Fruit fly (Drosophila melanogaster) whole organism, embryonic: ENCODE results near the gene MED27.

Experiments used
- Bgb ChIP-seq: fragments of 200-800 bp; sonication (Bioruptor generic); IDR thresholded peaks from 2 replicates; pipeline ENCODE4 v1.3.6; 2022; ENCODE audit warnings: missing biosample characterization, missing genetic modification characterization; ENCODE audit not compliant: partially characterized antibody
- CG10274 ChIP-seq: fragments of 200-800 bp; sonication (Bioruptor generic); optimal IDR thresholded peaks from 3 replicates; lab custom pipeline; 2017; ENCODE audit warnings: missing biosample characterization, mild to moderate bottlenecking, missing genetic modification characterization
- CG10959 ChIP-seq: fragments of 200-800 bp; sonication (Bioruptor generic); IDR thresholded peaks from 2 replicates; pipeline ENCODE4 v1.3.6; 2022; ENCODE audit warnings: missing biosample characterization, missing genetic modification characterization
- CG11093 ChIP-seq: fragments of 200-800 bp; sonication (Bioruptor generic); IDR thresholded peaks from 3 replicates; pipeline ENCODE4 v1.3.6; 2022; ENCODE audit warnings: missing biosample characterization, missing genetic modification characterization
- CG12659 ChIP-seq: fragments of 200-800 bp; sonication (Bioruptor generic); optimal IDR thresholded peaks from 3 replicates; lab custom pipeline; 2017; ENCODE audit warnings: mild to moderate bottlenecking, missing biosample characterization, missing genetic modification reagents, missing genetic modification characterization
- CG14965 ChIP-seq: fragments of 200-800 bp; sonication (Bioruptor generic); optimal IDR thresholded peaks from 2 replicates; lab custom pipeline; 2016; ENCODE audit warnings: missing biosample characterization, missing genetic modification characterization, borderline replicate concordance
- CG16815 ChIP-seq: fragments of 200-800 bp; sonication (Bioruptor generic); optimal IDR thresholded peaks from 3 replicates; lab custom pipeline; 2017; ENCODE audit warnings: missing biosample characterization, mild to moderate bottlenecking, missing genetic modification characterization
- CG18011 ChIP-seq: fragments of 200-800 bp; sonication (Bioruptor generic); optimal IDR thresholded peaks from 2 replicates; lab custom pipeline; 2017; ENCODE audit warnings: missing biosample characterization, missing genetic modification characterization, mild to moderate bottlenecking, moderate library complexity, missing genotype
- CG2116 ChIP-seq: fragments of 200-800 bp; sonication (Bioruptor generic); optimal IDR thresholded peaks from 3 replicates; lab custom pipeline; 2018; ENCODE audit warnings: missing biosample characterization, mild to moderate bottlenecking, missing genetic modification characterization
- CG2712 ChIP-seq: fragments of 200-800 bp; optimal IDR thresholded peaks from 3 replicates; lab custom pipeline; 2019; ENCODE audit warnings: missing biosample characterization, mild to moderate bottlenecking, missing genetic modification characterization, moderate library complexity
- CG30020 ChIP-seq: fragments of 200-800 bp; optimal IDR thresholded peaks from 2 replicates; lab custom pipeline; 2019; ENCODE audit warnings: missing biosample characterization, mild to moderate bottlenecking, missing genetic modification characterization, moderate library complexity
- CG34376 ChIP-seq: fragments of 200-800 bp; sonication (Bioruptor generic); optimal IDR thresholded peaks from 2 replicates; lab custom pipeline; 2018; ENCODE audit warnings: missing biosample characterization, mild to moderate bottlenecking, missing genetic modification characterization
- CG3995 ChIP-seq: fragments of 200-800 bp; sonication (Bioruptor generic); optimal IDR thresholded peaks from 3 replicates; lab custom pipeline; 2016; ENCODE audit warnings: missing biosample characterization, missing genetic modification characterization
- CG4404 ChIP-seq: fragments of 200-800 bp; sonication (Bioruptor generic); IDR thresholded peaks from 2 replicates; pipeline ENCODE4 v1.3.6; 2022; ENCODE audit warnings: missing biosample characterization, missing genetic modification characterization
- CG4617 ChIP-seq: fragments of 200-800 bp; sonication (Bioruptor generic); optimal IDR thresholded peaks from 3 replicates; lab custom pipeline; 2016; ENCODE audit warnings: missing biosample characterization, missing genetic modification characterization, borderline replicate concordance
- CG4707 ChIP-seq: fragments of 200-800 bp; sonication (Bioruptor generic); optimal IDR thresholded peaks from 2 replicates; lab custom pipeline; 2018; ENCODE audit warnings: missing biosample characterization, mild to moderate bottlenecking, missing genetic modification characterization, moderate library complexity
- CG7839 ChIP-seq: fragments of 200-800 bp; sonication (Bioruptor generic); optimal IDR thresholded peaks from 3 replicates; lab custom pipeline; 2018; ENCODE audit warnings: missing biosample characterization, mild to moderate bottlenecking, missing genetic modification characterization, moderate library complexity
- CG8290 ChIP-seq, 3 experiments: fragments of 200-800 bp; sonication (Bioruptor generic); optimal IDR thresholded peaks; 2 replicates each; lab custom pipeline; 2016 to 2019; ENCODE audit warnings: missing biosample characterization in 3 of 3, missing genetic modification characterization in 3 of 3, mild to moderate bottlenecking in 2 of 3, moderate library complexity in 1 of 3
- CG8924 ChIP-seq: fragments of 200-800 bp; optimal IDR thresholded peaks from 3 replicates; lab custom pipeline; 2019; ENCODE audit warnings: missing biosample characterization, mild to moderate bottlenecking, missing genetic modification characterization, moderate library complexity
- CG8944 ChIP-seq: fragments of 200-800 bp; sonication (Bioruptor generic); optimal IDR thresholded peaks from 3 replicates; lab custom pipeline; 2016; ENCODE audit warnings: missing biosample characterization, missing genetic modification characterization
- CG9932 ChIP-seq: fragments of 200-800 bp; sonication (Bioruptor generic); IDR thresholded peaks from 2 replicates; pipeline ENCODE4 v1.3.6; 2022; ENCODE audit warnings: missing biosample characterization, missing genetic modification characterization
- CrebB ChIP-seq: fragments of 200-800 bp; sonication (Bioruptor generic); optimal IDR thresholded peaks from 3 replicates; lab custom pipeline; 2018; ENCODE audit warnings: missing biosample characterization, mild to moderate bottlenecking, missing genetic modification characterization
- D ChIP-seq, 2 experiments: fragments of 200-800 bp in 1 of 2; fragments of >200 bp in 1 of 2; sonication (Bioruptor generic) in 1 of 2; optimal IDR thresholded peaks; 2 replicates in 1 of 2; 3 replicates in 1 of 2; lab custom pipeline; 2017; ENCODE audit warnings: mild to moderate bottlenecking in 1 of 2, missing biosample characterization in 1 of 2, missing genetic modification characterization in 1 of 2, missing genetic modification reagents in 1 of 2
- Dad ChIP-seq: fragments of 200-800 bp; sonication (Bioruptor generic); optimal IDR thresholded peaks from 3 replicates; lab custom pipeline; 2016; ENCODE audit warnings: missing biosample characterization, missing genetic modification characterization
- Dfd ChIP-seq, 2 experiments: fragments of >200 bp; optimal IDR thresholded peaks; 2 replicates each; lab custom pipeline; 2017; ENCODE audit warnings: missing biosample characterization in 2 of 2, missing genetic modification characterization in 2 of 2
- Hand ChIP-seq: fragments of 200-800 bp; sonication (Bioruptor generic); optimal IDR thresholded peaks from 2 replicates; lab custom pipeline; 2017; ENCODE audit warnings: mild to moderate bottlenecking, missing biosample characterization, missing genetic modification reagents, missing genetic modification characterization
- Hmx ChIP-seq: fragments of 200-800 bp; sonication (Bioruptor generic); optimal IDR thresholded peaks from 2 replicates; lab custom pipeline; 2016; ENCODE audit warnings: missing biosample characterization, missing genetic modification characterization
- Hsf ChIP-seq: fragments of 200-800 bp; sonication (Bioruptor generic); optimal IDR thresholded peaks from 3 replicates; lab custom pipeline; 2016; ENCODE audit warnings: missing biosample characterization, missing genetic modification characterization
- MBD-R2 ChIP-seq: fragments of 200-800 bp; sonication (Bioruptor generic); IDR thresholded peaks from 2 replicates; pipeline ENCODE4 v1.3.6; 2022; ENCODE audit warnings: missing biosample characterization, missing genetic modification characterization
- Opbp ChIP-seq: fragments of 200-800 bp; sonication (Bioruptor generic); IDR thresholded peaks from 3 replicates; pipeline ENCODE4 v1.3.6; 2022; ENCODE audit warnings: missing biosample characterization, missing genetic modification characterization; ENCODE audit not compliant: partially characterized antibody
- Six4 ChIP-seq: fragments of 200-800 bp; sonication (Bioruptor generic); optimal IDR thresholded peaks from 2 replicates; lab custom pipeline; 2016; ENCODE audit warnings: missing biosample characterization, missing genetic modification characterization
- az2 ChIP-seq: fragments of 200-800 bp; sonication (Bioruptor generic); optimal IDR thresholded peaks from 3 replicates; lab custom pipeline; 2016; ENCODE audit warnings: missing biosample characterization, missing genetic modification characterization
- bbx ChIP-seq: fragments of 200-800 bp; sonication (Bioruptor generic); IDR thresholded peaks from 2 replicates; pipeline ENCODE4 v1.3.6; 2022; ENCODE audit warnings: missing biosample characterization, missing genetic modification characterization; ENCODE audit not compliant: partially characterized antibody
- dati ChIP-seq: fragments of 200-800 bp; sonication (Bioruptor generic); IDR thresholded peaks from 2 replicates; pipeline ENCODE4 v1.3.6; 2022; ENCODE audit warnings: missing biosample characterization, missing genetic modification characterization
- dmrt99B ChIP-seq: fragments of 200-800 bp; sonication (Bioruptor generic); optimal IDR thresholded peaks from 2 replicates; lab custom pipeline; 2018; ENCODE audit warnings: missing biosample characterization, mild to moderate bottlenecking, missing genetic modification characterization, moderate library complexity
- dysf ChIP-seq: fragments of 200-800 bp; sonication (Bioruptor generic); IDR thresholded peaks from 3 replicates; pipeline ENCODE4 v1.3.6; 2022; ENCODE audit warnings: missing biosample characterization, missing genetic modification characterization
- gcm2 ChIP-seq: fragments of 200-800 bp; sonication (Bioruptor generic); optimal IDR thresholded peaks from 2 replicates; lab custom pipeline; 2016; ENCODE audit warnings: missing biosample characterization, missing genetic modification characterization
- gfzf ChIP-seq: fragments of 200-800 bp; sonication (Bioruptor generic); optimal IDR thresholded peaks from 2 replicates; lab custom pipeline; 2016; ENCODE audit warnings: missing biosample characterization, mild to moderate bottlenecking, missing genetic modification characterization, moderate library complexity
- hbn ChIP-seq: fragments of 200-800 bp; sonication (Bioruptor generic); IDR thresholded peaks from 2 replicates; pipeline ENCODE4 v1.3.6; 2022; ENCODE audit warnings: missing biosample characterization, missing genetic modification characterization; ENCODE audit not compliant: partially characterized antibody
- inv ChIP-seq: fragments of 200-800 bp; sonication (Bioruptor generic); IDR thresholded peaks from 2 replicates; pipeline ENCODE4 v1.3.6; 2022; ENCODE audit warnings: missing biosample characterization, missing genetic modification characterization; ENCODE audit not compliant: partially characterized antibody
- psq ChIP-seq: fragments of 200-800 bp; sonication (Bioruptor generic); optimal IDR thresholded peaks from 2 replicates; lab custom pipeline; 2017; ENCODE audit warnings: missing biosample characterization, missing genetic modification characterization
- row ChIP-seq: fragments of 200-800 bp; sonication (Bioruptor generic); IDR thresholded peaks from 3 replicates; pipeline ENCODE4 v1.3.6; 2022; ENCODE audit warnings: missing biosample characterization, missing genetic modification characterization
- tin ChIP-seq: fragments of 200-800 bp; sonication (Bioruptor generic); optimal IDR thresholded peaks from 3 replicates; lab custom pipeline; 2016; ENCODE audit warnings: missing biosample characterization, missing genetic modification characterization
- tna ChIP-seq: fragments of 200-800 bp; sonication (Bioruptor generic); IDR thresholded peaks from 2 replicates; pipeline ENCODE4 v1.3.6; 2022; ENCODE audit warnings: missing biosample characterization, missing genetic modification characterization; ENCODE audit not compliant: partially characterized antibody
- trem ChIP-seq: fragments of 200-800 bp; optimal IDR thresholded peaks from 3 replicates; lab custom pipeline; 2019; ENCODE audit warnings: missing biosample characterization, mild to moderate bottlenecking, missing genetic modification characterization, moderate library complexity
- vnd ChIP-seq: fragments of 200-800 bp; sonication (Bioruptor generic); IDR thresholded peaks from 3 replicates; pipeline ENCODE4 v1.3.6; 2022; ENCODE audit warnings: missing biosample characterization, missing genetic modification characterization; ENCODE audit not compliant: partially characterized antibody
- zen2 ChIP-seq: fragments of 200-800 bp; sonication (Bioruptor generic); IDR thresholded peaks from 3 replicates; pipeline ENCODE4 v1.3.6; 2022; ENCODE audit warnings: missing biosample characterization, missing genetic modification characterization; ENCODE audit not compliant: partially characterized antibody

MED27 gene

dm6 chr3R:5658984-5659802 lies 4.3 kb downstream of the MED27 start (continued):
- TF ChIP-seq CG18011 (GFP tag; lab: Kevin White, UChicago) (peak; percentile 2), CG14965 (no peak), Bgb (no peak; the same call in 1 of the 2 replicates), tin (no peak), CG2116 (GFP tag; lab: Kevin White, UChicago) (peak; percentile 36), Dfd (GFP tag; optimal IDR thresholded peaks at IDR 0.05; lab: Kevin White, UChicago) (no peak), gfzf (no peak), Hand (no peak), CG8924 (tag; lab: Kevin White, UChicago) (no peak), CG9932 (peak; percentile 42; the same call in 1 of the 2 replicates), dati (no peak), CG4707 (GFP tag; lab: Kevin White, UChicago) (no peak), D (optimal IDR thresholded peaks at IDR 0.05; lab: Kevin White, UChicago) (peak; percentile 24), D (GFP tag; optimal IDR thresholded peaks at IDR 0.05; lab: Kevin White, UChicago) (no peak), CG7839 (tag; lab: Kevin White, UChicago) (no peak), MBD-R2 (GFP tag; lab: Robert Waterston, UW) (peak; percentile 17; the same call in 1 of the 2 replicates), psq (GFP tag; lab: Kevin White, UChicago) (no peak), gcm2 (GFP tag; lab: Kevin White, UChicago) (no peak), CG10274 (GFP tag; lab: Kevin White, UChicago) (peak; percentile 90), CG34376 (GFP tag; lab: Kevin White, UChicago) (peak; percentile 70), CG4617 (no peak), Six4 (no peak), vnd (no peak), CG10959 (GFP tag; lab: Robert Waterston, UW) (no peak), bbx (GFP tag; lab: Robert Waterston, UW) (peak; percentile 40), dmrt99B (tag; lab: Kevin White, UChicago) (no peak), zen2 (no peak; the same call in 2 of the 3 replicates), CG11093 (GFP tag; lab: Robert Waterston, UW) (no peak), dysf (GFP tag; lab: Robert Waterston, UW) (peak; percentile 43; the same call in 1 of the 3 replicates)

- TF ChIP-seq hbn (GFP tag; lab: Robert Waterston, UW) (peak; percentile 14), CG2116 (GFP tag; lab: Kevin White, UChicago) (no peak), tna (peak; percentile 10), az2 (GFP tag; lab: Kevin White, UChicago) (no peak), Hsf (GFP tag; lab: Kevin White, UChicago) (peak; percentile 3), zen2 (peak; percentile 47; the same call in 2 of the 3 replicates), Hmx (GFP tag; lab: Kevin White, UChicago) (no peak), CG3995 (GFP tag; lab: Kevin White, UChicago) (peak; percentile 84), CG12659 (GFP tag; lab: Kevin White, UChicago) (no peak), Opbp (peak; percentile 92), CG2712 (no peak), Dad (GFP tag; lab: Kevin White, UChicago) (peak; percentile 0), inv (peak; percentile 62), CrebB (tag; lab: Kevin White, UChicago) (no peak), CG16815 (no peak), CG30020 (tag; lab: Kevin White, UChicago) (no peak), trem (tag; lab: Kevin White, UChicago) (peak; percentile 33), CG8290 (GFP tag; optimal IDR thresholded peaks at IDR 0.05; lab: Kevin White, UChicago) (no peak), CG8290 (tag; optimal IDR thresholded peaks at IDR 0.05; lab: Kevin White, UChicago) (peak; percentile 48 to 50), bbx (GFP tag; lab: Robert Waterston, UW) (peak; percentile 90), CG18011 (GFP tag; lab: Kevin White, UChicago) (no peak), CG4404 (GFP tag; lab: Robert Waterston, UW) (no peak; the same call in 1 of the 2 replicates), vnd (peak; percentile 42), CG8944 (GFP tag; lab: Kevin White, UChicago) (no peak), row (GFP tag; lab: Robert Waterston, UW) (peak; percentile 74)
Measured at dm6 chr3R:5659829-5660197, 4.9 kb downstream of the MED27 start, which contains the start of gene CG2182. TSS of gene CG2182 (minus strand) at chr3R:5659912.
